Worm (Caenorhabditis elegans) whole organism, L1 larva: ENCODE data around the gene moc-6.

Experiments used
- ama-1 ChIP-seq: fragments of 150-350 bp; optimal IDR thresholded peaks from 2 replicates; lab custom pipeline; 2014
- blmp-1 ChIP-seq: fragments of 150-350 bp; optimal IDR thresholded peaks from 2 replicates; lab custom pipeline; 2014; ENCODE audit warnings: missing biosample characterization, missing genetic modification characterization
- nhr-28 ChIP-seq: fragments of 150-350 bp; optimal IDR thresholded peaks from 2 replicates; lab custom pipeline; 2014; ENCODE audit warnings: missing biosample characterization, missing genetic modification characterization

- TF ChIP-seq nhr-28 (tag; lab: Kevin White, UChicago) (no peak), ama-1 (lab: Kevin White, UChicago) (peak; percentile 21), blmp-1 (tag; lab: Kevin White, UChicago) (no peak)
Measured at ce11 chrIII:5196298-5197045, 682 bp downstream of the moc-6 start.
